Worm (Caenorhabditis elegans): ENCODE results near the gene T14G8.2.

Gene T14G8.2

ce11 chrX:12884873-12885272, 27.1 kb downstream of the T14G8.2 start, which contains the start of gene gpc-1 (continued):
- no peak for TF ChIP-seq F23B12.7 (tag; optimal IDR thresholded peaks at IDR 0.05; ENCODE audit: insufficient read depth)
- TF ChIP-seq Y95B8A.8 (GFP tag; IDR thresholded peaks at IDR 0.05) = no peak
- no peak for TF ChIP-seq ceh-100 (GFP tag; IDR thresholded peaks at IDR 0.05)
- TF ChIP-seq die-1 (tag; optimal IDR thresholded peaks at IDR 0.05) = no peak

ce11 chrX:12889837-12890449, 32.1 kb downstream of the T14G8.2 start:
- TF ChIP-seq lir-1 (GFP tag; conservative IDR thresholded peaks at IDR 0.05) = peak; percentile 62
- no peak for TF ChIP-seq attf-3 (GFP tag; conservative IDR thresholded peaks at IDR 0.05)
- TF ChIP-seq mxl-1 (tag; optimal IDR thresholded peaks at IDR 0.05) = peak; percentile 80
- no peak for TF ChIP-seq tlf-1 (GFP tag; optimal IDR thresholded peaks at IDR 0.05)
- no peak for TF ChIP-seq lin-54 (GFP tag; optimal IDR thresholded peaks at IDR 0.05)
- peak; percentile 69; the same call in 1 of the 2 replicates for TF ChIP-seq egl-18 (GFP tag; IDR thresholded peaks at IDR 0.05)
- peak; percentile 38 for TF ChIP-seq chd-7 (tag; optimal IDR thresholded peaks at IDR 0.05)
- TF ChIP-seq tbp1 (GFP tag; optimal IDR thresholded peaks at IDR 0.05) = peak; percentile 96
- TF ChIP-seq xnd-1 (tag; optimal IDR thresholded peaks at IDR 0.05) = no peak
- TF ChIP-seq let-607 (tag; optimal IDR thresholded peaks at IDR 0.05) = peak; percentile 29 to 75
- peak; percentile 5 for TF ChIP-seq lsy-27 (tag; optimal IDR thresholded peaks at IDR 0.05; ENCODE audit: borderline replicate concordance, insufficient read depth)
- peak; percentile 81 for TF ChIP-seq cebp-1 (GFP tag; IDR thresholded peaks at IDR 0.05)
- TF ChIP-seq cebp-1 (tag; optimal IDR thresholded peaks at IDR 0.05) = peak; percentile 96
- TF ChIP-seq unc-62 (GFP tag; optimal IDR thresholded peaks at IDR 0.05) = no peak
- no peak for TF ChIP-seq ztf-28 (GFP tag; IDR thresholded peaks at IDR 0.05)
- no peak for TF ChIP-seq Y53F4B.3 (GFP tag; IDR thresholded peaks at IDR 0.05)
- no peak for TF ChIP-seq hlh-26 (GFP tag; conservative IDR thresholded peaks at IDR 0.05)
- peak; percentile 82 for TF ChIP-seq lin-40 (tag; optimal IDR thresholded peaks at IDR 0.05)
- TF ChIP-seq dox-1 (GFP tag; IDR thresholded peaks at IDR 0.05) = peak; percentile 65
- no peak for TF ChIP-seq nfya-1 (tag; optimal IDR thresholded peaks at IDR 0.05; ENCODE audit: borderline replicate concordance, insufficient read depth)
- TF ChIP-seq ceh-40 (GFP tag; IDR thresholded peaks at IDR 0.05) = 0 out of 2 replicates have a peak, but pooled peaks have one; percentile 29
- TF ChIP-seq madf-10 (tag; optimal IDR thresholded peaks at IDR 0.05) = peak; percentile 29
- TF ChIP-seq F33H1.4 (GFP tag; IDR thresholded peaks at IDR 0.05) = no peak
- TF ChIP-seq tbx-9 (tag; optimal IDR thresholded peaks at IDR 0.05; ENCODE audit: borderline replicate concordance) = no peak
- TF ChIP-seq ama-1 (optimal IDR thresholded peaks at IDR 0.05) = no peak
- peak; percentile 41 to 65 for TF ChIP-seq ama-1 (GFP tag; optimal IDR thresholded peaks at IDR 0.05)
- no peak for TF ChIP-seq B0336.3 (GFP tag; IDR thresholded peaks at IDR 0.05)
- peak; percentile 64 for TF ChIP-seq K12H6.12 (tag; optimal IDR thresholded peaks at IDR 0.05)
- peak; percentile 72 for TF ChIP-seq rcor-1 (GFP tag; IDR thresholded peaks at IDR 0.05)
- TF ChIP-seq gei-17 (GFP tag; optimal IDR thresholded peaks at IDR 0.05) = peak; percentile 61
- peak; percentile 77 for TF ChIP-seq rpc-1 (optimal IDR thresholded peaks at IDR 0.05)
- peak; percentile 87 for TF ChIP-seq rpc-1 (tag; optimal IDR thresholded peaks at IDR 0.05)
- peak; percentile 58; the same call in 1 of the 2 replicates for TF ChIP-seq let-526 (GFP tag; IDR thresholded peaks at IDR 0.05)
- 0 out of 2 replicates have a peak, but pooled peaks have one; percentile 62 for TF ChIP-seq aptf-3 (GFP tag; IDR thresholded peaks at IDR 0.05)
- TF ChIP-seq hmg-1.2 (GFP tag; IDR thresholded peaks at IDR 0.05) = peak; percentile 76
- peak; percentile 81 for TF ChIP-seq dpff-1 (tag; optimal IDR thresholded peaks at IDR 0.05)
- TF ChIP-seq T07F8.4 (tag; optimal IDR thresholded peaks at IDR 0.05) = peak; percentile 16
- TF ChIP-seq akir-1 (GFP tag; optimal IDR thresholded peaks at IDR 0.05) = no peak
- 0 out of 2 replicates have a peak, but pooled peaks have one; percentile 57 for TF ChIP-seq F37B4.10 (GFP tag; IDR thresholded peaks at IDR 0.05)
- 0 out of 2 replicates have a peak, but pooled peaks have one; percentile 46 for TF ChIP-seq lag-1 (GFP tag; IDR thresholded peaks at IDR 0.05)
- TF ChIP-seq ekl-4 (GFP tag; IDR thresholded peaks at IDR 0.05) = peak; percentile 13; the same call in 1 of the 2 replicates
- TF ChIP-seq ztf-22 (GFP tag; optimal IDR thresholded peaks at IDR 0.05) = no peak
- no peak for TF ChIP-seq dpl-1 (GFP tag; optimal IDR thresholded peaks at IDR 0.05)

All from whole organism, young adult.